Worm (Caenorhabditis elegans) whole organism, L4/young adult: ENCODE data around the gene T13C5.10.

Experiments used
- W03F9.2 ChIP-seq: fragments of 150-350 bp; optimal IDR thresholded peaks from 2 replicates; lab custom pipeline; 2014; ENCODE audit warnings: missing biosample characterization, missing genetic modification characterization
- dao-5 ChIP-seq: sonication (generic microtip); optimal IDR thresholded peaks from 2 replicates; lab custom pipeline; 2016; ENCODE audit warnings: missing genotype, missing genetic modification characterization, moderate library complexity, missing compliant biosample characterization
- him-1 ChIP-seq: sonication (generic microtip); optimal IDR thresholded peaks from 2 replicates; lab custom pipeline; 2016; ENCODE audit warnings: missing genotype, missing genetic modification reagents, missing genetic modification characterization, missing compliant biosample characterization

T13C5.10 gene

ce11 chrX:6187848-6188247 is at the start of gene T13C5.10:
Gene T13C5.10, plus strand, starts transcription at chrX:6188148.
- TF ChIP-seq dao-5, result no peak
- no peak for TF ChIP-seq W03F9.2 (tag; lab: Kevin White, UChicago)

- TF ChIP-seq him-1 (tag; lab: Kevin White, UChicago) (no peak), dao-5 (no peak), W03F9.2 (tag; lab: Kevin White, UChicago) (no peak)
Measured at ce11 chrX:6138243-6138642, 49.7 kb upstream of the T13C5.10 start, which contains the start of gene Y72A10A.1. Gene Y72A10A.1, minus strand, starts transcription at chrX:6138343.

- TF ChIP-seq W03F9.2 (tag; lab: Kevin White, UChicago) (no peak), him-1 (tag; lab: Kevin White, UChicago) (no peak), dao-5 (no peak)
Measured at ce11 chrX:6145921-6146320, 42.0 kb upstream of the T13C5.10 start.

ce11 chrX:6150449-6150848 is 37.5 kb upstream of the T13C5.10 start, which contains the start of gene tag-275:
Gene tag-275, minus strand, starts transcription at chrX:6150549.
- TF ChIP-seq W03F9.2 (tag; lab: Kevin White, UChicago) (no peak), him-1 (tag; lab: Kevin White, UChicago) (no peak), dao-5 (no peak)

ce11 chrX:6150949-6151519 is 36.9 kb upstream of the T13C5.10 start:
- TF ChIP-seq him-1 (tag; lab: Kevin White, UChicago) (no peak), dao-5 (no peak), W03F9.2 (tag; lab: Kevin White, UChicago) (no peak)

- TF ChIP-seq dao-5 (no peak), him-1 (tag; lab: Kevin White, UChicago) (no peak), W03F9.2 (tag; lab: Kevin White, UChicago) (no peak)
Measured at ce11 chrX:6155436-6155835, 32.5 kb upstream of the T13C5.10 start.

ce11 chrX:6157411-6157916 is 30.5 kb upstream of the T13C5.10 start:
- TF ChIP-seq dao-5, result no peak
- no peak for TF ChIP-seq him-1 (tag; lab: Kevin White, UChicago)
- TF ChIP-seq W03F9.2 (tag; lab: Kevin White, UChicago), result no peak

ce11 chrX:6159562-6159961 is 28.4 kb upstream of the T13C5.10 start:
- TF ChIP-seq dao-5, result no peak

- no peak for TF ChIP-seq him-1 (tag; lab: Kevin White, UChicago)
- TF ChIP-seq W03F9.2 (tag; lab: Kevin White, UChicago), result no peak
- no peak for TF ChIP-seq dao-5
Measured at ce11 chrX:6160427-6160826, 27.5 kb upstream of the T13C5.10 start, which contains the start of gene odd-2. Gene odd-2, minus strand, starts transcription at chrX:6160527.

ce11 chrX:6162037-6162436 is 25.9 kb upstream of the T13C5.10 start:
- TF ChIP-seq dao-5, result no peak
- no peak for TF ChIP-seq W03F9.2 (tag; lab: Kevin White, UChicago)
- TF ChIP-seq him-1 (tag; lab: Kevin White, UChicago), result no peak

- TF ChIP-seq dao-5, result no peak
- TF ChIP-seq him-1 (tag; lab: Kevin White, UChicago), result no peak
- TF ChIP-seq W03F9.2 (tag; lab: Kevin White, UChicago), result no peak
Measured at ce11 chrX:6167376-6167775, 20.6 kb upstream of the T13C5.10 start.

ce11 chrX:6169252-6169651 is 18.7 kb upstream of the T13C5.10 start, which contains the start of gene T25B2.2:
Gene T25B2.2, plus strand, starts transcription at chrX:6169643.
- no peak for TF ChIP-seq dao-5

- TF ChIP-seq W03F9.2 (tag; lab: Kevin White, UChicago) (no peak), him-1 (tag; lab: Kevin White, UChicago) (no peak), dao-5 (no peak)
Measured at ce11 chrX:6173656-6174055, 14.3 kb upstream of the T13C5.10 start, which contains the start of gene T25B2.1. Gene T25B2.1, plus strand, starts transcription at chrX:6173956.

ce11 chrX:6175829-6176228 is 12.1 kb upstream of the T13C5.10 start, which contains the start of gene T25B2.3:
Gene T25B2.3, plus strand, starts transcription at chrX:6176129.
- TF ChIP-seq him-1 (tag; lab: Kevin White, UChicago) (no peak), W03F9.2 (tag; lab: Kevin White, UChicago) (no peak), dao-5 (no peak)

ce11 chrX:6177944-6178566 is 9.9 kb upstream of the T13C5.10 start, which contains the start of the genes T25B2.4 and T13C5.3:
Gene T25B2.4, plus strand, starts transcription at chrX:6178244.
Gene T13C5.3, plus strand, starts transcription at chrX:6178516.
- no peak for TF ChIP-seq W03F9.2 (tag; lab: Kevin White, UChicago)
- TF ChIP-seq him-1 (tag; lab: Kevin White, UChicago), result no peak
- no peak for TF ChIP-seq dao-5
